Fruit fly (Drosophila melanogaster) ovary, adult (tissue): ENCODE measurements around the gene CG34282.

ENCODE experiments used
- CG17801 ChIP-seq: fragments of 200-800 bp; optimal IDR thresholded peaks from 2 replicates; lab custom pipeline; 2019; ENCODE audit warnings: missing biosample characterization, mild to moderate bottlenecking, missing genetic modification characterization, moderate library complexity; ENCODE audit not compliant: partially characterized antibody

The CG34282 gene

DNA sequence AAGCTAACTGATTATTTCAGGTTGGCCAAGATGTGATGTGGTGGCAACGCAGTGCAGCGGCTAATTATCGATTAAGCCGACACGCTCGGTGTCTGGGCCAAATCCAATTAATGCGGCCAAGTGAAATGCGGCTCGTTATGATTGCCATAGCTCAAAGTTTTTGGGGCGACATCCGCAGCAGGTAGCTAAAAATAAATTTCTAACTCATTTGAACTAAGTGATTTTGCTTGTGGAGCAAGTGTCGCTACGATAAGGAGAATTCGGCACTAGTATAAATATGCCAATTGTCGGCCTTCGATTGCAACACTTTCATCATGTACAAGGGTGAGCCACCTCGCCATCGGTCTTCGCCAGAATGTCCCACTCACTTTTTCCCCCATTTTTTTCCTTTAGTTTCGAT is at the start of gene CG34282:
CG34282 (plus strand) TSS at position 301 of the 400 bp plus-strand sequence.
- no peak for TF ChIP-seq CG17801 (GFP tag; lab: Kevin White, UChicago)

dm6 chr3R:18658380-18658944 is 36.6 kb upstream of the CG34282 start:
- TF ChIP-seq CG17801 (GFP tag; lab: Kevin White, UChicago) = no peak

DNA sequence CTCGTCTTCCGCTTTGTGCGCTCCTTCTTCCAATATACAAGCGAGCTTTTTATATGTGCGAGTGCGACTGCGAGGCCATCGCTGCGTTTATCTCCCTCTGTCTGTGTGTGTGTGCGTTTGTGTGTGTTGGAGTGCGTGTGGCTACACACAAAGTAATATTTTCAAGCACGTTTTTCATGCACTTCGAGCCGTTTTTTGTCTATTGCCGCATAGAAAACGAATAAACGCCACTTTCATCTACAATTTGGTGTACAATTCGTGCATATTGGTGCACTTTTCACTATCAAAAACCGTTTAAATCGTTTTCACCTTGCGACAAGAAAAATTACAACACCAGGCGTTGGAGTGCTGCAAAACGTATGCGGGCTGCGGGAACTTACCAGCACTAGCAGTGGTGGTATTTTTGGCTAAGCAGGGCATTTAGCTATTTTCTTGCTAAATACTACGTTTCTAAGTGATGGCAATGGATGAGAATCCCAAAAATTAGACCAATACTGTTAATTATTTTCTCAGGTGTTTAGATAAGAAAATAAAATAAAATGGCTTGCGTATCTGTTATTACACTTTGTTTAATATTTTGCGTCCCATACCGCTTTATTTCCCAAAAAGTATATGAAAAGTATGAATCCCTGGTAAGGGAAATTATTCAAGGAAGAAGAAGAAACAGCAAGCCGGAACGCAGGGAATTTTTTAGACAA is 36.0 kb upstream of the CG34282 start, which contains the start of the genes CG31224 and CstF64:
CG31224 (minus strand) TSS at position 365 of the 698 bp plus-strand sequence.
CstF64 (plus strand) TSS at position 674 of the 698 bp plus-strand sequence.
- TF ChIP-seq CG17801 (GFP tag; lab: Kevin White, UChicago) = peak; percentile 65

DNA sequence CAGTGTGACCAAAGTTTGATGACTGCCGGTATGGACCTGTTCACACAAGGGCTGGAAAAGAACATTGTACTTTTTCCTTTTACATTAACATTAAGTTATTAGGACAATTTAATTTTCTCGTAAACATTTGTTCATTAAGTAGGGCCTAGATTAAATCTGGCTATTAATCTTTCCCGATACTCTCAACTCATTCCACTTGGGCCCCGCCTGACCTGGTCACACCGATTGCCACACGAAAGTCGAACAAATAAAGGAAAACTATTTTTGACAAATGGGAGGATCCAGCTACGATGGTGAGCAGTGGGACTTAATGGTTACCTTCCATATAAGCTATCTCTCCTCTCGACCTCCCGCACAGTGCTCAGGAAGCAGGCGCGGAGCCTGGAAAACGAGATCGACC is 31.5 kb upstream of the CG34282 start, which contains the start of the genes Cpsf73 and Gos28:
Cpsf73 (minus strand) TSS at position 28 of the 400 bp plus-strand sequence.
Gos28 (plus strand) TSS at position 214 of the 400 bp plus-strand sequence.
- TF ChIP-seq CG17801 (GFP tag; lab: Kevin White, UChicago) = peak; percentile 36

- TF ChIP-seq CG17801 (GFP tag; lab: Kevin White, UChicago) = no peak
Observed at dm6 chr3R:18665061-18665460, 30.0 kb upstream of the CG34282 start, which contains the start of gene CG31231. TSS of gene CG31231 (plus strand) at chr3R:18665361.

DNA sequence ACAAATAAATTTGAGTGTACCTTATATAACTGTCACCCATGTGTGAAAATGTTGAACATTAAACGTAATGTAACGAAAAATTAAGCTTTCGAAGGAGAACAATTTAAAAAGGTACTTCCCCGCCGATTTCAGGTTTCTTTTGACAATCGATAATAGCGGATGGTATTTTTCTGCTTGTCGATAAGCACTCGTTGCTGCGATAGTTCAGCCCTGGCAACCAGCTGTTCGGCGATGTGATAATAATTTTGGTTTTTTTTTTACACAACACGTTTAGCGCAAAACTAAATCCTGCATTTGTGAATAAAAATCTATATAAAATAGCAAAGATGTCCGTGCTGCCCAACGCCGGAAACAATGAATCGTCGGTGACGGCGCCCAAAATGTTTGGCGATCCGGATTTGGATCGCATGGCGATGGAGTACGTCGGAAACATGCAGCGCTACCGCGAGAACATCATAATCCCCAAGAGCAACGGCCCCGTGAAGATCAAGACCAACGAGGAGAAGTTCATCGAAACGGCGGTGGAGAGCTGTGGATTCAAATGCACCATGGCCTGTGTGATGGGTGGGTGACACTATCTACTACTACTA is 27.3 kb upstream of the CG34282 start, which contains the start of gene CG31229:
CG31229 (plus strand) TSS at position 194 of the 590 bp plus-strand sequence.
- TF ChIP-seq CG17801 (GFP tag; lab: Kevin White, UChicago) = no peak

- no peak for TF ChIP-seq CG17801 (GFP tag; lab: Kevin White, UChicago)
Observed at dm6 chr3R:18669152-18669551, 25.9 kb upstream of the CG34282 start, which contains the start of gene CG7702. TSS of gene CG7702 (plus strand) at chr3R:18669390.

DNA sequence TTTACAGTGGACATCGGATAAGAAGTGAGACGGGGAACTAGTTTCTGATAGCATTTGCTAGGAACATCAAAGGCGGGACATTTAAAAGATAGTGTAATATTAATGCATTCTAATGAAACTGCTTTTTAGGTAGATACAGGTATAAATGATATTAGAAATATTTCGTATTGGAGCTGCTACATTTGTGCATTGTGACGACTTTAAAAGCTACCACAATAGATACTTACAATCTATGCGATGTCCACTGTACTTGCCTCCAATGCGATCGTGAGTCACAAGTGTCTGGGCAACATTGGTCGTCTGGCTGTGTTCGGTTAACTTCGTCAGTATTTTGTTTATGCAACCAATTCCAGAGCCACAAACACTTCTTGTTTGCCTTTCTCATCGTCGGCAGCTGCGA is 25.2 kb upstream of the CG34282 start:
- TF ChIP-seq CG17801 (GFP tag; lab: Kevin White, UChicago) = no peak

- peak; percentile 72 for TF ChIP-seq CG17801 (GFP tag; lab: Kevin White, UChicago)
Observed at dm6 chr3R:18670441-18671111, 24.5 kb upstream of the CG34282 start.

DNA sequence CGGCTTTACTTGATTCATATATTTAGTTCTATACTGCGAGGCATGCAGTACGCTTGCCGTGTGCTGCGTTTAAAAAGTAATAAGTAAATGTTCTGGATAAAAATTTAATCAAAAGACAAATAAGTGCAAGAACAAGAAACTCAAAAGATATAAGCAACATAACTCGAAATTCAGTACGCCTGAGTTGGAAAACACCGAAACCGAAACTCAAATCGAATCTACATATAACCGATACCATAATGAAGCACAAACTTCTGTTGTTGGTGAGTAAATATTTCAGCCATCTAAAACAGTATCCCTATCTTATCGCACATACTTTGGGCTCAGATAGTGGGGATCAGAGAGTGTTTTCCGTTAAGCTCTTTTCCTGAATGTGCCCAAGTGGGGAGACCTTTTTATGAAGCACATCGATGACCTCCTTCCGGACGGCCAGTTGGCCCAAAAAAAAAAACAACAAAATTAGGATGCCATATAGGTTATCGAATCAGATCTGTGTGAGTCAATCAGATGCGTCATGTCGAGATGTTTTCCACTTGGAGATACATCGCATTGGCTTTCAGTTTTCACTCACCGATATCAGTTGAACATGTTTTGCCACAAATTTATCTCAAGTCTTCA is 23.8 kb upstream of the CG34282 start, which contains the start of gene CG31230:
CG31230 (plus strand) TSS at position 568 of the 618 bp plus-strand sequence.
- TF ChIP-seq CG17801 (GFP tag; lab: Kevin White, UChicago) = no peak

dm6 chr3R:18677500-18677940 is 17.5 kb upstream of the CG34282 start, which contains the start of the genes dind and CG7706:
TSS of gene dind (minus strand) at chr3R:18677539.
TSS of gene CG7706 (plus strand) at chr3R:18677818.
- no peak for TF ChIP-seq CG17801 (GFP tag; lab: Kevin White, UChicago)

DNA sequence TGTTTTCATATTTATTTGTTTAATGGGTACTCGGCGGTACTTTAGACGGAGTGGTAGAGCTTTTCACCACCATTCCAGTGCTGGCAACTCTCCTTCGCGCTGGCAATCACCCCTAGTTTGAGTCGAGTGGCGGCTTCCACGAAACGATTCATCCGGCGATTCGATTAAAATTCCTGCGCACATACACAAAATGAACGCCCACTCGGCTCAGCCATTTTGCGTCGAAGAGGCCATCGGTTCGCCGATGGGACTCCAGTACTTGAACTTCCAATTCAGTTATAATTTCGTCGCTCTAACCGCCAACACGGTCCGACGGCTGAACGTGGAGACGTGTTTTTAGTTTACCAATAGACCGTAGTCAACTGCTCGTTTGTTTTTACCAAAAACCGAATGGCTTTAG is 14.7 kb upstream of the CG34282 start, which contains the start of the genes CG46318 and ChT:
CG46318 (plus strand) TSS at position 273 of the 400 bp plus-strand sequence.
ChT (plus strand) TSS at position 273 of the 400 bp plus-strand sequence.
- no peak for TF ChIP-seq CG17801 (GFP tag; lab: Kevin White, UChicago)

DNA sequence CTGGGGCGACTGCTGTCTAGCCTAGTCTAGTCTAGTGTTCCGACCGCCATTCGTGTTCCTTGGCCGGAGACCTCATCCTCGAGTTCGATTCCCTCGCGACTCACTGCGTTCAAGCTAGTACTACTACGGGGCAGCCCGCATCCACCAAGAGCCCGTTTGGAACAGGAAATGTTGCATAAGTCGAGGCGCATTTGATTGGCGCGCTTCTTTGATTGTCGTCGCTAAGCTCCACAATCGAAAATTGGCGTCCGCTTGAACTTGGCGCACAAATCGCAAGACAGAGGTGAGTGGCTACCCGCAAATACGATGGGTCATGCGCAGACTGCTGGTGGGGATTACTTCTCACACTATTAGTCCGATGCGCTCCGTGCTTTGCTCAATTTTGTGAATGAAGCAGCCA is 14.0 kb upstream of the CG34282 start:
- TF ChIP-seq CG17801 (GFP tag; lab: Kevin White, UChicago) = no peak

dm6 chr3R:18692619-18693018 is 2.4 kb upstream of the CG34282 start, which contains the start of gene Muc91C:
TSS of gene Muc91C (minus strand) at chr3R:18692719.
- TF ChIP-seq CG17801 (GFP tag; lab: Kevin White, UChicago) = no peak
